Fruit fly (Drosophila melanogaster) whole organism, embryonic: ENCODE data around the gene STUB1.

Experiments
- CG1602 ChIP-seq: fragments of 200-800 bp; sonication (Bioruptor generic); optimal IDR thresholded peaks from 3 replicates; lab custom pipeline; 2016; ENCODE audit warnings: missing biosample characterization, missing genetic modification characterization
- CG6272 ChIP-seq: fragments of 200-800 bp; sonication (Bioruptor generic); IDR thresholded peaks from 2 replicates; pipeline ENCODE4 v1.3.6; 2022; ENCODE audit warnings: missing biosample characterization, missing genetic modification characterization
- HmgZ ChIP-seq: fragments of 200-800 bp; sonication (Bioruptor generic); optimal IDR thresholded peaks from 2 replicates; lab custom pipeline; 2018; ENCODE audit warnings: missing biosample characterization, mild to moderate bottlenecking, missing genetic modification characterization
- Hr51 ChIP-seq, 2 experiments: fragments of 200-800 bp; sonication (Bioruptor generic); optimal IDR thresholded peaks; 2 replicates in 1 of 2; 3 replicates in 1 of 2; lab custom pipeline; 2016 to 2018; ENCODE audit warnings: missing biosample characterization in 2 of 2, missing genetic modification characterization in 2 of 2, mild to moderate bottlenecking in 1 of 2, moderate library complexity in 1 of 2
- Rfx ChIP-seq: fragments of 200-800 bp; sonication (Bioruptor generic); IDR thresholded peaks from 2 replicates; pipeline ENCODE4 v1.3.6; 2022; ENCODE audit warnings: missing biosample characterization, missing genetic modification characterization

- no peak for TF ChIP-seq Rfx
- TF ChIP-seq CG1602: no peak
- TF ChIP-seq HmgZ: no peak
- TF ChIP-seq CG6272 (GFP tag; lab: Robert Waterston, UW): no peak
- no peak for TF ChIP-seq Hr51 (GFP tag; optimal IDR thresholded peaks at IDR 0.05; lab: Kevin White, UChicago)
These were observed 18.4 kb upstream of the STUB1 start, which contains the start of gene RfC3 for dm6 chr2L:10418981-10419380.
